Fruit fly (Drosophila melanogaster) whole organism, embryonic: ENCODE measurements around the gene CG3815.

ENCODE experiments used
- Abd-B ChIP-seq: fragments of 200-800 bp; sonication (Bioruptor generic); optimal IDR thresholded peaks from 2 replicates; lab custom pipeline; 2018; ENCODE audit warnings: missing biosample characterization, mild to moderate bottlenecking, missing genetic modification characterization, moderate library complexity
- Asciz ChIP-seq: fragments of 200-800 bp; sonication (Bioruptor generic); optimal IDR thresholded peaks from 2 replicates; lab custom pipeline; 2017; ENCODE audit warnings: missing biosample characterization, mild to moderate bottlenecking, missing genetic modification characterization, missing genetic modification reagents
- CG15601 ChIP-seq: fragments of 200-800 bp; sonication (Bioruptor generic); optimal IDR thresholded peaks from 3 replicates; lab custom pipeline; 2019; ENCODE audit warnings: missing biosample characterization, mild to moderate bottlenecking, missing genetic modification characterization, moderate library complexity
- CG18599 ChIP-seq: fragments of 200-800 bp; sonication (Bioruptor generic); optimal IDR thresholded peaks from 3 replicates; lab custom pipeline; 2017; ENCODE audit warnings: missing biosample characterization, missing genetic modification characterization, mild to moderate bottlenecking, moderate library complexity, missing genetic modification reagents
- CG3407 ChIP-seq: fragments of 200-800 bp; sonication (Bioruptor generic); optimal IDR thresholded peaks from 2 replicates; lab custom pipeline; 2018; ENCODE audit warnings: missing biosample characterization, mild to moderate bottlenecking, missing genetic modification characterization
- CG5180 ChIP-seq: fragments of 200-800 bp; sonication (Bioruptor generic); optimal IDR thresholded peaks from 3 replicates; lab custom pipeline; 2017; ENCODE audit warnings: missing biosample characterization, missing genetic modification characterization, mild to moderate bottlenecking, moderate library complexity, missing genetic modification reagents
- CG8924 ChIP-seq: fragments of 200-800 bp; optimal IDR thresholded peaks from 3 replicates; lab custom pipeline; 2019; ENCODE audit warnings: missing biosample characterization, mild to moderate bottlenecking, missing genetic modification characterization, moderate library complexity
- Gug ChIP-seq: fragments of 200-800 bp; sonication (Bioruptor generic); IDR thresholded peaks from 4 replicates; pipeline ENCODE4 v1.3.6; 2022; ENCODE audit warnings: missing biosample characterization, missing genetic modification characterization
- HLHmδ ChIP-seq: fragments of 200-800 bp; sonication (Bioruptor generic); optimal IDR thresholded peaks from 2 replicates; lab custom pipeline; 2018; ENCODE audit warnings: missing biosample characterization, mild to moderate bottlenecking, missing genetic modification characterization, moderate library complexity
- Side ChIP-seq: fragments of 200-800 bp; sonication (Bioruptor generic); optimal IDR thresholded peaks from 2 replicates; lab custom pipeline; 2016; ENCODE audit warnings: missing biosample characterization, missing genetic modification characterization
- Ssrp ChIP-seq: fragments of 200-800 bp; sonication (Bioruptor generic); optimal IDR thresholded peaks from 2 replicates; lab custom pipeline; 2018; ENCODE audit warnings: missing biosample characterization, mild to moderate bottlenecking, missing genetic modification characterization, moderate library complexity
- dpn ChIP-seq, 2 experiments: fragments of 200-800 bp; sonication (Bioruptor generic); optimal IDR thresholded peaks; 3 replicates each; lab custom pipeline; 2016; ENCODE audit warnings: missing biosample characterization in 2 of 2, missing genetic modification characterization in 2 of 2
- yki ChIP-seq: fragments of >200 bp; optimal IDR thresholded peaks from 3 replicates; lab custom pipeline; 2018

DNA sequence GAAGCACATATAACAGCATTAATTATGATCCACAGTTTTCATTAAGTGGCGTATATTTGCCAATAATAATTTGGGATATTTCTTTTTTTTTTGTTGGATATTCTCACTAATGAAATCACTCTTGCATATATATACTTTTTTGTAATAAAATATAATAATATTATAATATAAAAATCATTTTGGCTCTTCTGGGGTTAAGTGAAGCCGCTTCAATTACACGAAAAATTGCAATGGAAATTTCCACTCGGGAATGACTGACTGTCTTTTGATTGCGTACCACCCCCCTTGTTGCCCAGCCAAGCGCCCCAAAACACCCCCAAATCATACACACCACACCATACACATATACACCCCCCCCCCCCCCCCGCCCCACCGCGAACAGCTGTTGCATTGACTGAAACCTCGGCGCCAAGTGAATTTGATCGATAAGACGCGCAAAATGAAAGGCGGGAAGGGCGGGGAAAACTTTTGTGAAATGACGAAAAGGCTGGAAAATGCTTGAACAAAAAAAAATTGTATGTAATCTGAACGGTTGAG, 49.4 kb downstream of the CG3815 start:
- TF ChIP-seq CG15601 (tag; lab: Kevin White, UChicago) (no peak), dpn (GFP tag; optimal IDR thresholded peaks at IDR 0.05; lab: Kevin White, UChicago) (no peak), yki (lab: Kevin White, UChicago) (no peak), CG5180 (GFP tag; lab: Kevin White, UChicago) (no peak), Ssrp (tag; lab: Kevin White, UChicago) (no peak), CG8924 (tag; lab: Kevin White, UChicago) (no peak), HLHmδ (GFP tag; lab: Kevin White, UChicago) (no peak), Gug (GFP tag; lab: Robert Waterston, UW) (no peak), CG3407 (GFP tag; lab: Kevin White, UChicago) (no peak), CG18599 (no peak), Side (GFP tag; lab: Kevin White, UChicago) (no peak), Asciz (GFP tag; lab: Kevin White, UChicago) (no peak), Abd-B (no peak)
